Fruit fly (Drosophila melanogaster) whole organism, embryonic: ENCODE measurements around the gene eEF1delta.

ENCODE experiments used
- CG10209 ChIP-seq: fragments of 200-800 bp; sonication (Bioruptor generic); optimal IDR thresholded peaks from 3 replicates; lab custom pipeline; 2017; ENCODE audit warnings: missing biosample characterization, mild to moderate bottlenecking, missing genetic modification characterization, missing genetic modification reagents
- CG10462 ChIP-seq: fragments of 200-800 bp; sonication (Bioruptor generic); optimal IDR thresholded peaks from 2 replicates; lab custom pipeline; 2016; ENCODE audit warnings: missing biosample characterization, missing genetic modification characterization
- CG12104 ChIP-seq: fragments of 200-800 bp; sonication (Bioruptor generic); optimal IDR thresholded peaks from 3 replicates; lab custom pipeline; 2016; ENCODE audit warnings: missing biosample characterization, missing genetic modification characterization
- CG12219 ChIP-seq: fragments of 200-800 bp; sonication (Bioruptor generic); optimal IDR thresholded peaks from 3 replicates; lab custom pipeline; 2018; ENCODE audit warnings: missing biosample characterization, mild to moderate bottlenecking, missing genetic modification characterization
- CG12299 ChIP-seq: fragments of 200-800 bp; sonication (Bioruptor generic); optimal IDR thresholded peaks from 2 replicates; lab custom pipeline; 2018; ENCODE audit warnings: missing biosample characterization, mild to moderate bottlenecking, missing genetic modification characterization
- CG13123 ChIP-seq: fragments of 200-800 bp; sonication (Bioruptor generic); optimal IDR thresholded peaks from 2 replicates; lab custom pipeline; 2016; ENCODE audit warnings: missing biosample characterization, missing genetic modification characterization
- CG13424 ChIP-seq: fragments of 200-800 bp; sonication (Bioruptor generic); optimal IDR thresholded peaks from 2 replicates; lab custom pipeline; 2019; ENCODE audit warnings: missing biosample characterization, mild to moderate bottlenecking, missing genetic modification characterization, moderate library complexity
- CG14965 ChIP-seq: fragments of 200-800 bp; sonication (Bioruptor generic); optimal IDR thresholded peaks from 2 replicates; lab custom pipeline; 2016; ENCODE audit warnings: missing biosample characterization, missing genetic modification characterization, borderline replicate concordance
- CG1529 ChIP-seq: fragments of 200-800 bp; sonication (Bioruptor generic); optimal IDR thresholded peaks from 3 replicates; lab custom pipeline; 2018; ENCODE audit warnings: missing biosample characterization, missing genetic modification characterization
- CG1602 ChIP-seq: fragments of 200-800 bp; sonication (Bioruptor generic); optimal IDR thresholded peaks from 3 replicates; lab custom pipeline; 2016; ENCODE audit warnings: missing biosample characterization, missing genetic modification characterization
- CG16815 ChIP-seq: fragments of 200-800 bp; sonication (Bioruptor generic); optimal IDR thresholded peaks from 3 replicates; lab custom pipeline; 2017; ENCODE audit warnings: missing biosample characterization, mild to moderate bottlenecking, missing genetic modification characterization
- CG17186 ChIP-seq: fragments of 200-800 bp; sonication (Bioruptor generic); optimal IDR thresholded peaks from 3 replicates; lab custom pipeline; 2017; ENCODE audit warnings: missing biosample characterization, missing genetic modification reagents, missing genetic modification characterization
- CG17385 ChIP-seq: fragments of 200-800 bp; sonication (Bioruptor generic); optimal IDR thresholded peaks from 3 replicates; lab custom pipeline; 2018; ENCODE audit warnings: missing biosample characterization, mild to moderate bottlenecking, missing genetic modification characterization
- CG17912 ChIP-seq: fragments of 200-800 bp; sonication (Bioruptor generic); optimal IDR thresholded peaks from 2 replicates; lab custom pipeline; 2018; ENCODE audit warnings: missing biosample characterization, mild to moderate bottlenecking, missing genetic modification characterization
- CG18476 ChIP-seq: fragments of 200-800 bp; sonication (Bioruptor generic); optimal IDR thresholded peaks from 2 replicates; lab custom pipeline; 2016; ENCODE audit warnings: missing biosample characterization, mild to moderate bottlenecking, missing genetic modification characterization
- CG2116 ChIP-seq: fragments of 200-800 bp; sonication (Bioruptor generic); optimal IDR thresholded peaks from 3 replicates; lab custom pipeline; 2018; ENCODE audit warnings: missing biosample characterization, mild to moderate bottlenecking, missing genetic modification characterization
- CG30020 ChIP-seq: fragments of 200-800 bp; optimal IDR thresholded peaks from 2 replicates; lab custom pipeline; 2019; ENCODE audit warnings: missing biosample characterization, mild to moderate bottlenecking, missing genetic modification characterization, moderate library complexity
- CG4360 ChIP-seq: fragments of 200-800 bp; sonication (Bioruptor generic); IDR thresholded peaks from 2 replicates; pipeline ENCODE4 v1.3.6; 2022; ENCODE audit warnings: missing biosample characterization, missing genetic modification characterization
- CG5953 ChIP-seq: fragments of 200-800 bp; sonication (Bioruptor generic); IDR thresholded peaks from 2 replicates; pipeline ENCODE4 v1.3.6; 2022; ENCODE audit warnings: missing biosample characterization, missing genetic modification characterization
- CG6689 ChIP-seq: fragments of 200-800 bp; sonication (Bioruptor generic); IDR thresholded peaks from 2 replicates; pipeline ENCODE4 v1.3.6; 2022; ENCODE audit warnings: missing biosample characterization, missing genetic modification characterization
- CG7372 ChIP-seq: fragments of 200-800 bp; sonication (Bioruptor generic); IDR thresholded peaks from 2 replicates; pipeline ENCODE4 v1.3.6; 2022; ENCODE audit warnings: missing biosample characterization, missing genetic modification characterization
- CG7963 ChIP-seq: fragments of 200-800 bp; sonication (Bioruptor generic); IDR thresholded peaks from 3 replicates; pipeline ENCODE4 v1.3.6; 2022; ENCODE audit warnings: missing biosample characterization, missing genetic modification characterization; ENCODE audit not compliant: partially characterized antibody
- ERR ChIP-seq: fragments of 200-800 bp; sonication (Bioruptor generic); optimal IDR thresholded peaks from 2 replicates; lab custom pipeline; 2016; ENCODE audit warnings: missing biosample characterization, missing genetic modification characterization
- Fer2 ChIP-seq: fragments of 200-800 bp; sonication (Bioruptor generic); optimal IDR thresholded peaks from 2 replicates; lab custom pipeline; 2018; ENCODE audit warnings: missing biosample characterization, mild to moderate bottlenecking, missing genetic modification characterization, moderate library complexity
- GATAe ChIP-seq: fragments of 200-800 bp; sonication (Bioruptor generic); conservative IDR thresholded peaks from 2 replicates; pipeline ENCODE4 v1.3.6; 2022; ENCODE audit warnings: missing biosample characterization, missing genetic modification characterization
- H15 ChIP-seq: fragments of 200-800 bp; sonication (Bioruptor generic); IDR thresholded peaks from 3 replicates; pipeline ENCODE4 v1.3.6; 2022; ENCODE audit warnings: missing biosample characterization, missing genetic modification characterization
- HmgZ ChIP-seq: fragments of 200-800 bp; sonication (Bioruptor generic); optimal IDR thresholded peaks from 2 replicates; lab custom pipeline; 2018; ENCODE audit warnings: missing biosample characterization, mild to moderate bottlenecking, missing genetic modification characterization
- NfI ChIP-seq: fragments of 200-800 bp; sonication (Bioruptor generic); optimal IDR thresholded peaks from 3 replicates; lab custom pipeline; 2018; ENCODE audit warnings: missing biosample characterization, mild to moderate bottlenecking, missing genetic modification characterization, moderate library complexity
- PHDP ChIP-seq: fragments of 200-800 bp; sonication (Bioruptor generic); optimal IDR thresholded peaks from 3 replicates; lab custom pipeline; 2018; ENCODE audit warnings: missing biosample characterization, mild to moderate bottlenecking, missing genetic modification characterization, moderate library complexity
- Rx ChIP-seq: fragments of 200-800 bp; sonication (Bioruptor generic); IDR thresholded peaks from 2 replicates; pipeline ENCODE4 v1.3.6; 2022; ENCODE audit warnings: missing biosample characterization, missing genetic modification characterization
- Scr ChIP-seq: fragments of 200-800 bp; sonication (Bioruptor generic); IDR thresholded peaks from 2 replicates; pipeline ENCODE4 v1.3.6; 2022; ENCODE audit warnings: missing biosample characterization, missing genetic modification characterization; ENCODE audit not compliant: partially characterized antibody
- al ChIP-seq: fragments of 200-800 bp; sonication (Bioruptor generic); IDR thresholded peaks from 2 replicates; pipeline ENCODE4 v1.3.6; 2022; ENCODE audit warnings: missing biosample characterization, missing genetic modification characterization
- cato ChIP-seq: fragments of 200-800 bp; sonication (Bioruptor generic); optimal IDR thresholded peaks from 2 replicates; lab custom pipeline; 2016; ENCODE audit warnings: missing biosample characterization, missing genetic modification characterization, borderline replicate concordance
- dati ChIP-seq: fragments of 200-800 bp; sonication (Bioruptor generic); IDR thresholded peaks from 2 replicates; pipeline ENCODE4 v1.3.6; 2022; ENCODE audit warnings: missing biosample characterization, missing genetic modification characterization
- disco-r ChIP-seq: fragments of 200-800 bp; sonication (Bioruptor generic); optimal IDR thresholded peaks from 2 replicates; lab custom pipeline; 2016; ENCODE audit warnings: missing biosample characterization, missing genetic modification characterization
- dmrt11E ChIP-seq: fragments of 200-800 bp; sonication (Bioruptor generic); optimal IDR thresholded peaks from 3 replicates; lab custom pipeline; 2018; ENCODE audit warnings: missing biosample characterization, mild to moderate bottlenecking, missing genetic modification characterization, moderate library complexity
- hb ChIP-seq: fragments of 200-800 bp; sonication (Bioruptor generic); IDR thresholded peaks from 3 replicates; pipeline ENCODE4 v1.3.6; 2022; ENCODE audit warnings: missing biosample characterization, missing genetic modification characterization; ENCODE audit not compliant: partially characterized antibody
- hbn ChIP-seq: fragments of 200-800 bp; sonication (Bioruptor generic); IDR thresholded peaks from 2 replicates; pipeline ENCODE4 v1.3.6; 2022; ENCODE audit warnings: missing biosample characterization, missing genetic modification characterization; ENCODE audit not compliant: partially characterized antibody
- hth ChIP-seq: fragments of >200 bp; optimal IDR thresholded peaks from 2 replicates; lab custom pipeline; 2017; ENCODE audit warnings: inconsistent platforms
- nerfin-1 ChIP-seq: fragments of 200-800 bp; sonication (Bioruptor generic); optimal IDR thresholded peaks from 3 replicates; lab custom pipeline; 2019; ENCODE audit warnings: missing biosample characterization, mild to moderate bottlenecking, missing genetic modification characterization, moderate library complexity
- sc ChIP-seq, 3 experiments: fragments of >200 bp in 2 of 3; fragments of 200-800 bp in 1 of 3; sonication (Bioruptor generic) in 1 of 3; optimal IDR thresholded peaks; 2 replicates in 2 of 3; 3 replicates in 1 of 3; lab custom pipeline; 2017; ENCODE audit warnings: mild to moderate bottlenecking in 1 of 3, missing biosample characterization in 1 of 3, missing genetic modification characterization in 1 of 3, missing genetic modification reagents in 1 of 3
- sd ChIP-seq: fragments of 200-800 bp; sonication (Bioruptor generic); optimal IDR thresholded peaks from 3 replicates; lab custom pipeline; 2018; ENCODE audit warnings: missing biosample characterization, mild to moderate bottlenecking, missing genetic modification characterization, moderate library complexity
- sens ChIP-seq: fragments of 200-800 bp; sonication (Bioruptor generic); peaks from one replicate; lab custom pipeline; 2016; ENCODE audit warnings: missing biosample characterization, missing genetic modification characterization
- slbo ChIP-seq: fragments of 200-800 bp; sonication (Bioruptor generic); IDR thresholded peaks from 2 replicates; pipeline ENCODE4 v1.3.6; 2022; ENCODE audit warnings: missing biosample characterization, missing genetic modification characterization
- slp2 ChIP-seq: fragments of 200-800 bp; sonication (Bioruptor generic); optimal IDR thresholded peaks from 2 replicates; lab custom pipeline; 2016; ENCODE audit warnings: missing biosample characterization, missing genetic modification characterization
- sob ChIP-seq: fragments of 200-800 bp; sonication (Bioruptor generic); IDR thresholded peaks from 2 replicates; pipeline ENCODE4 v1.3.6; 2022; ENCODE audit warnings: missing biosample characterization, missing genetic modification characterization
- tna ChIP-seq: fragments of 200-800 bp; sonication (Bioruptor generic); IDR thresholded peaks from 2 replicates; pipeline ENCODE4 v1.3.6; 2022; ENCODE audit warnings: missing biosample characterization, missing genetic modification characterization; ENCODE audit not compliant: partially characterized antibody
- trh ChIP-seq: fragments of 200-800 bp; sonication (Bioruptor generic); optimal IDR thresholded peaks from 2 replicates; lab custom pipeline; 2016; ENCODE audit warnings: missing biosample characterization, missing genetic modification characterization
- unpg ChIP-seq: fragments of 200-800 bp; sonication (Bioruptor generic); optimal IDR thresholded peaks from 3 replicates; lab custom pipeline; 2018; ENCODE audit warnings: missing biosample characterization, mild to moderate bottlenecking, missing genetic modification characterization, moderate library complexity
- vvl ChIP-seq: fragments of 200-800 bp; sonication (Bioruptor generic); IDR thresholded peaks from 2 replicates; pipeline ENCODE4 v1.3.6; 2022; ENCODE audit warnings: missing biosample characterization, missing genetic modification characterization
- wdn ChIP-seq: fragments of 200-800 bp; sonication (Bioruptor generic); IDR thresholded peaks from 2 replicates; pipeline ENCODE4 v1.3.6; 2022; ENCODE audit warnings: missing biosample characterization, missing genetic modification characterization
- yki ChIP-seq: fragments of >200 bp; optimal IDR thresholded peaks from 3 replicates; lab custom pipeline; 2018

The eEF1delta gene

dm6 chr2L:10276436-10276835 is 44.1 kb downstream of the eEF1delta start (continued):
- TF ChIP-seq hbn (GFP tag; lab: Robert Waterston, UW): no peak
- no peak for TF ChIP-seq CG13424 (tag; lab: Kevin White, UChicago)
- no peak for TF ChIP-seq CG13123
- TF ChIP-seq disco-r (GFP tag; lab: Kevin White, UChicago): no peak
- no peak for TF ChIP-seq CG14965 (GFP tag; lab: Kevin White, UChicago)
- TF ChIP-seq hth: no peak
- TF ChIP-seq CG10209 (GFP tag; lab: Kevin White, UChicago): no peak
- TF ChIP-seq CG17186 (GFP tag; lab: Kevin White, UChicago): peak; percentile 17
- TF ChIP-seq slbo (GFP tag; lab: Robert Waterston, UW): no peak
- no peak for TF ChIP-seq sd (tag; lab: Kevin White, UChicago)
- no peak for TF ChIP-seq GATAe
- no peak for TF ChIP-seq sens (GFP tag; lab: Kevin White, UChicago)
- no peak for TF ChIP-seq trh (GFP tag; lab: Kevin White, UChicago)
- TF ChIP-seq cato (GFP tag; lab: Kevin White, UChicago): no peak
- peak; percentile 42 for TF ChIP-seq nerfin-1 (tag; lab: Kevin White, UChicago)
- no peak for TF ChIP-seq tna
- TF ChIP-seq sc (optimal IDR thresholded peaks at IDR 0.05; lab: Kevin White, UChicago): no peak
- TF ChIP-seq sc (GFP tag; optimal IDR thresholded peaks at IDR 0.05; lab: Kevin White, UChicago): no peak
- TF ChIP-seq sob: no peak
- no peak for TF ChIP-seq H15 (GFP tag; lab: Robert Waterston, UW)
- no peak for TF ChIP-seq ERR (GFP tag; lab: Kevin White, UChicago)
- no peak for TF ChIP-seq Scr (GFP tag; lab: Robert Waterston, UW)
- TF ChIP-seq CG30020 (tag; lab: Kevin White, UChicago): no peak
- TF ChIP-seq CG2116: no peak
- TF ChIP-seq HmgZ: no peak
- TF ChIP-seq CG5953 (GFP tag; lab: Robert Waterston, UW): 0 out of 2 replicates have a peak, but pooled peaks have one; percentile 16
- TF ChIP-seq slp2 (GFP tag; lab: Kevin White, UChicago): no peak
- no peak for TF ChIP-seq Fer2 (tag; lab: Kevin White, UChicago)
- no peak for TF ChIP-seq hb (GFP tag; lab: Robert Waterston, UW)
- TF ChIP-seq CG1529 (GFP tag; lab: Kevin White, UChicago): no peak
- no peak for TF ChIP-seq wdn (GFP tag; lab: Robert Waterston, UW)
- no peak for TF ChIP-seq PHDP (tag; lab: Kevin White, UChicago)
- no peak for TF ChIP-seq CG7963
- TF ChIP-seq CG12299 (tag; lab: Kevin White, UChicago): no peak
- TF ChIP-seq CG18476 (GFP tag; lab: Kevin White, UChicago): no peak
- no peak for TF ChIP-seq CG17912 (GFP tag; lab: Kevin White, UChicago)
- no peak for TF ChIP-seq NfI (GFP tag; lab: Kevin White, UChicago)
- TF ChIP-seq dati (GFP tag; lab: Robert Waterston, UW): no peak
- no peak for TF ChIP-seq CG16815 (GFP tag; lab: Kevin White, UChicago)
- TF ChIP-seq CG10462 (GFP tag; lab: Kevin White, UChicago): no peak
- peak; percentile 60 for TF ChIP-seq dmrt11E
- peak; percentile 23 for TF ChIP-seq CG6689 (GFP tag; lab: Robert Waterston, UW)
- TF ChIP-seq vvl (GFP tag; lab: Robert Waterston, UW): peak; percentile 33; the same call in 1 of the 2 replicates
- TF ChIP-seq yki (lab: Kevin White, UChicago): no peak
- no peak for TF ChIP-seq CG12219 (GFP tag; lab: Kevin White, UChicago)
- TF ChIP-seq CG12104 (GFP tag; lab: Kevin White, UChicago): peak; percentile 19
- TF ChIP-seq CG1602 (GFP tag; lab: Kevin White, UChicago): no peak
- TF ChIP-seq al (GFP tag; lab: Robert Waterston, UW): no peak
- TF ChIP-seq CG7372 (GFP tag; lab: Robert Waterston, UW): no peak
- no peak for TF ChIP-seq CG4360
- TF ChIP-seq unpg (GFP tag; lab: Kevin White, UChicago): no peak
- TF ChIP-seq Rx (GFP tag; lab: Robert Waterston, UW): no peak
- TF ChIP-seq CG17385 (GFP tag; lab: Kevin White, UChicago): no peak
